1 fruit fly cellular context compared by ENCODE assay signal in genomic region chr2L:8384108-8384601, dm6.
TF ChIP-seq lines count a peak whose summit lies in the region.

Gene Dad1 (minus strand): TSS chr2L:8384137.
Gene CG13384 (plus strand): TSS chr2L:8384455.

TF ChIP-seq in whole organism, embryonic, 481 proteins besides CTCF, POLR2A, EP300 and RAD21 (continued from another document):
- TF ChIP-seq wek (GFP tag; optimal IDR thresholded peaks at IDR 0.05; lab: Kevin White, UChicago) (peak; percentile 15), gem (tag; optimal IDR thresholded peaks at IDR 0.05; lab: Kevin White, UChicago) (peak; percentile 97), CG15696 (tag; optimal IDR thresholded peaks at IDR 0.05; lab: Kevin White, UChicago) (peak; percentile 94), CG2202 (tag; optimal IDR thresholded peaks at IDR 0.05; lab: Kevin White, UChicago) (peak; percentile 81), sd (tag; optimal IDR thresholded peaks at IDR 0.05; lab: Kevin White, UChicago) (no peak), E2f1 (GFP tag; IDR thresholded peaks at IDR 0.05; lab: Robert Waterston, UW) (peak; percentile 93), CG5953 (GFP tag; IDR thresholded peaks at IDR 0.05; lab: Robert Waterston, UW) (peak; percentile 58; the same call in 1 of the 2 replicates), CG8924 (tag; optimal IDR thresholded peaks at IDR 0.05; lab: Kevin White, UChicago) (peak; percentile 97), Sox102F (GFP tag; optimal IDR thresholded peaks at IDR 0.05; lab: Kevin White, UChicago) (peak; percentile 91), MBD-R2 (GFP tag; IDR thresholded peaks at IDR 0.05; lab: Robert Waterston, UW) (peak; percentile 65; the same call in 1 of the 2 replicates), CG10565 (GFP tag; optimal IDR thresholded peaks at IDR 0.05; lab: Kevin White, UChicago) (peak; percentile 38), CG17361 (GFP tag; IDR thresholded peaks at IDR 0.05; lab: Robert Waterston, UW) (peak; percentile 98), Myb (GFP tag; optimal IDR thresholded peaks at IDR 0.05; lab: Kevin White, UChicago) (peak; percentile 28), CG6765 (GFP tag; optimal IDR thresholded peaks at IDR 0.05; lab: Kevin White, UChicago) (peak; percentile 94), HLH3B (GFP tag; IDR thresholded peaks at IDR 0.05; lab: Robert Waterston, UW) (peak; percentile 88), twi (tag; optimal IDR thresholded peaks at IDR 0.05; lab: Kevin White, UChicago) (peak; percentile 90), CG33557 (GFP tag; optimal IDR thresholded peaks at IDR 0.05; lab: Kevin White, UChicago) (peak; percentile 93), CG7357 (GFP tag; IDR thresholded peaks at IDR 0.05; lab: Robert Waterston, UW) (peak; percentile 87), CG15479 (GFP tag; optimal IDR thresholded peaks at IDR 0.05; lab: Kevin White, UChicago) (peak; percentile 44), cad (GFP tag; optimal IDR thresholded peaks at IDR 0.05; lab: Kevin White, UChicago) (no peak), CG12744 (GFP tag; optimal IDR thresholded peaks at IDR 0.05; lab: Kevin White, UChicago) (peak; percentile 77), Hmr (GFP tag; optimal IDR thresholded peaks at IDR 0.05; lab: Kevin White, UChicago) (peak; percentile 94), CG10462 (GFP tag; optimal IDR thresholded peaks at IDR 0.05; lab: Kevin White, UChicago) (peak; percentile 81), CG6254 (GFP tag; optimal IDR thresholded peaks at IDR 0.05; lab: Kevin White, UChicago) (peak; percentile 71), bab2 (GFP tag; optimal IDR thresholded peaks at IDR 0.05; lab: Kevin White, UChicago) (peak; percentile 63), slou (GFP tag; optimal IDR thresholded peaks at IDR 0.05; lab: Kevin White, UChicago) (peak; percentile 88), CG2129 (GFP tag; IDR thresholded peaks at IDR 0.05; lab: Robert Waterston, UW; ENCODE audit: partially characterized antibody) (peak; percentile 13; the same call in 1 of the 2 replicates), wdn (GFP tag; IDR thresholded peaks at IDR 0.05; lab: Robert Waterston, UW) (peak; percentile 86), btn (GFP tag; optimal IDR thresholded peaks at IDR 0.05; lab: Kevin White, UChicago) (no peak), CoRest (tag; optimal IDR thresholded peaks at IDR 0.05; lab: Kevin White, UChicago) (peak; percentile 98), Gug (GFP tag; IDR thresholded peaks at IDR 0.05; lab: Robert Waterston, UW) (peak; percentile 78), chm (GFP tag; IDR thresholded peaks at IDR 0.05; lab: Robert Waterston, UW) (peak; percentile 70; the same call in 1 of the 2 replicates), CG6272 (GFP tag; IDR thresholded peaks at IDR 0.05; lab: Robert Waterston, UW) (peak; percentile 90), vfl (GFP tag; optimal IDR thresholded peaks at IDR 0.05; lab: Kevin White, UChicago) (peak; percentile 61), Scr (GFP tag; IDR thresholded peaks at IDR 0.05; lab: Robert Waterston, UW; ENCODE audit: partially characterized antibody) (peak; percentile 60), lola (GFP tag; optimal IDR thresholded peaks at IDR 0.05; lab: Kevin White, UChicago) (peak in 1 of 3 experiments; percentile 93), prd (optimal IDR thresholded peaks at IDR 0.05; lab: Kevin White, UChicago) (no peak), prd (GFP tag; IDR thresholded peaks at IDR 0.05; lab: Robert Waterston, UW) (peak; percentile 95), pum (GFP tag; optimal IDR thresholded peaks at IDR 0.05; lab: Kevin White, UChicago) (peak; percentile 48), CG10321 (GFP tag; IDR thresholded peaks at IDR 0.05; lab: Robert Waterston, UW) (peak; percentile 79), Trl (optimal IDR thresholded peaks at IDR 0.05; lab: Kevin White, UChicago) (no peak), Trl (GFP tag; optimal IDR thresholded peaks at IDR 0.05; lab: Kevin White, UChicago) (peak; percentile 55), CG12942 (GFP tag; optimal IDR thresholded peaks at IDR 0.05; lab: Kevin White, UChicago) (peak; percentile 86)
